Fruit fly (Drosophila melanogaster): ENCODE measurements around the gene ATPsynbetaL.

DNA sequence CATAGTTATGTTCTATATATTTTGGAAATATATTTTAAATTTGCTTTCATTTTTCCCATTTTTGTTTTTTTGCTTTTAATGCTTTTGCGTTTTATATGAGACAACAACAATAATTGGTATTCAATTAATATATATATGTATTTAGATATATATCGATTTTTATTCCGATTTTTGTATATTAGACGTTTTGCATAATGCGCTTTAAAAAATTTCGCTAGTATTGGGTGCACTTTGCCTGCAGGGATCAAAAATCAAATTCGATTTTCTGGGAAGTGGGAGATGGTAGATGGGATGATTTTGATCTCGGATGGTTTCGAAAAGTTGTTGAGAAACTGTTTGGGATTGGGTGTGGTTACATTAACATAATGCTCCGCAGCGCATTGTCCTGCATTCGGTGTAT, 40.1 kb downstream of the ATPsynbetaL start, which contains the start of gene CG5157:
- TF ChIP-seq pan (optimal IDR thresholded peaks at IDR 0.05) (no peak), CG8478 (optimal IDR thresholded peaks at IDR 0.05) (no peak), usp (GFP tag; optimal IDR thresholded peaks at IDR 0.05) (no peak), Dll (optimal IDR thresholded peaks at IDR 0.05) (no peak), psq (optimal IDR thresholded peaks at IDR 0.05) (no peak)
